Fruit fly (Drosophila melanogaster) whole organism: Measurements from ENCODE around the gene unc-119.

Experiments used
- CG8478 ChIP-seq: fragments of >200 bp; optimal IDR thresholded peaks from 2 replicates; lab custom pipeline; 2018; ENCODE audit warnings: inconsistent platforms
- Dll ChIP-seq: fragments of >200 bp; optimal IDR thresholded peaks from 2 replicates; lab custom pipeline; 2017
- EcR ChIP-seq, 2 experiments: fragments of >200 bp; optimal IDR thresholded peaks; 2 replicates each; lab custom pipeline; 2017; ENCODE audit warnings: missing biosample characterization in 2 of 2, missing genetic modification characterization in 2 of 2, missing genetic modification reagents in 2 of 2
- pan ChIP-seq: fragments of >200 bp; optimal IDR thresholded peaks from 2 replicates; lab custom pipeline; 2017
- psq ChIP-seq: fragments of >200 bp; optimal IDR thresholded peaks from 2 replicates; lab custom pipeline; 2017
- usp ChIP-seq: fragments of >200 bp; optimal IDR thresholded peaks from 2 replicates; lab custom pipeline; 2017; ENCODE audit warnings: missing biosample characterization, missing genetic modification characterization, mixed read lengths

Gene unc-119

dm6 chrX:7332493-7332892 is 41.4 kb upstream of the unc-119 start:
- TF ChIP-seq CG8478 (lab: Kevin White, UChicago) (no peak), pan (lab: Kevin White, UChicago) (no peak), usp (no peak), Dll (lab: Kevin White, UChicago) (no peak), psq (lab: Kevin White, UChicago) (no peak), EcR (GFP tag; optimal IDR thresholded peaks at IDR 0.05; lab: Kevin White, UChicago) (no peak)

- TF ChIP-seq EcR (GFP tag; optimal IDR thresholded peaks at IDR 0.05; lab: Kevin White, UChicago) (no peak), usp (no peak), psq (lab: Kevin White, UChicago) (no peak), CG8478 (lab: Kevin White, UChicago) (no peak), Dll (lab: Kevin White, UChicago) (no peak), pan (lab: Kevin White, UChicago) (no peak)
Observed at dm6 chrX:7332091-7332490, 41.0 kb upstream of the unc-119 start, which contains the start of gene CG42780. Gene CG42780 (minus strand): TSS chrX:7332191.

DNA sequence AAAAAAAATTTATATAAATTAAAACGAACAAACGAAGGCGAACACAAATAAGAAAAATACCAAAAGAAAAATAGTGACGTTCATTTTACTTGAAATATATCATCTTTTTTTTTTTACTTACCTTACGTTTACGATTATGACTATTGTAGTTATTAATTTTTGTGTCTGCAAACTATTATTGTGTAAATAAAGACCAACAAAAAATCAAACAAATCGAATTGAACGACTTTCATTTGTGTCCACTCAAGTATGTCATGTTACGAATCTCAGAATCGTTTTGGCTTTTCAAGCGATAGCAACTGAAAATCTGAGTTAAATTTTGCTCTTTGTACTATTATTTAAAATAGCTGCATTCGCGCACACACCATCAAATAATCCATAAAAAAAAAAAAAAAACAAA is 37.6 kb upstream of the unc-119 start, which contains the start of gene Acsf3:
Acsf3 (plus strand) TSS at position 301 of the 400 bp plus-strand sequence.
- TF ChIP-seq psq (lab: Kevin White, UChicago) (no peak), Dll (lab: Kevin White, UChicago) (no peak), pan (lab: Kevin White, UChicago) (no peak), EcR (GFP tag; optimal IDR thresholded peaks at IDR 0.05; lab: Kevin White, UChicago) (no peak), usp (no peak), CG8478 (lab: Kevin White, UChicago) (no peak)

dm6 chrX:7324816-7325246 is 33.7 kb upstream of the unc-119 start:
- TF ChIP-seq EcR (GFP tag; optimal IDR thresholded peaks at IDR 0.05; lab: Kevin White, UChicago) (no peak), CG8478 (lab: Kevin White, UChicago) (peak; percentile 16), pan (lab: Kevin White, UChicago) (no peak)

DNA sequence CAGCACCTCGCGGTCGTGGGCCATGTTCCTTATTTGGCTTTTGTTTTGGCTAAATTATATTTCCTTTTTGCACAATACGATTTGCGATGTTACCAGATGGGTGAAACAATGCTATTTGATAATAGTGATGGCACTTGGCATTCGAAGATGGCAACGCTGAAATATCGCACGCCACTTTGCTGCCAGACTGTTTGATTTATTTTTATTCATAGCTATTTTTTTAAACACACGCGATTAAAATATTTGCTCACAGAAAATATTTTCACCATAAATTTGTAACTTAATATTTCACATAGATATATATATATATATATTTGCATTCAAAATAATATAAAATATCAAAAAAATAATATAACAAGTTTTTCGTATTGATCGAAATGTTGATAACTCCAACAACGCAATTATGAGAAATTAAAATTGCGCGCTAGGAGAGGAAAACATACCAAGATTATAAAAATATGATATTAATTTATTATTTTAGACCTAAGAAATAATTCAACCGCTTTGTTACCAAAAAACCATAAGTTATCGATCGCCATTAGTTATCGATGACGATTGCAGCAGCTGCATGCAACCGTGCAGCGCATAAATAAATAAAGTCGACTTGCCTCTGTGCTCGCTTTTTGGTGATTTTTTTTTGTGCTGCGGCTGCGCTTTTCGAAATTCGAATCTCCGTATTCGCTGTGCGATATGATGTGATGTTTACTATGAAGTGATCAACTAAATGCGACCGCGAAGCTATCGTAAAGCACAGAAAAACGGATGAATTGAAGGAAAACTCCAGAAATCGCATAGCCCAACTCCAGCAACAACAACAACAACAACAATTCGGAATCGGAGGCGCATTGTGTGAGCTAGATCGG is 32.8 kb upstream of the unc-119 start, which contains the start of the genes Atg5 and Dok:
Atg5 (minus strand) TSS at position 122 of the 863 bp plus-strand sequence.
Dok (plus strand) TSS at position 566 of the 863 bp plus-strand sequence.
- no peak for TF ChIP-seq EcR (GFP tag; optimal IDR thresholded peaks at IDR 0.05; lab: Kevin White, UChicago)
- TF ChIP-seq psq (lab: Kevin White, UChicago) = no peak
- TF ChIP-seq Dll (lab: Kevin White, UChicago) = no peak
- no peak for TF ChIP-seq usp
- no peak for TF ChIP-seq pan (lab: Kevin White, UChicago)
- TF ChIP-seq CG8478 (lab: Kevin White, UChicago) = no peak

- TF ChIP-seq psq (lab: Kevin White, UChicago) (no peak), pan (lab: Kevin White, UChicago) (no peak), usp (no peak), CG8478 (lab: Kevin White, UChicago) (no peak)
Observed at dm6 chrX:7321829-7322228, 30.7 kb upstream of the unc-119 start.

DNA sequence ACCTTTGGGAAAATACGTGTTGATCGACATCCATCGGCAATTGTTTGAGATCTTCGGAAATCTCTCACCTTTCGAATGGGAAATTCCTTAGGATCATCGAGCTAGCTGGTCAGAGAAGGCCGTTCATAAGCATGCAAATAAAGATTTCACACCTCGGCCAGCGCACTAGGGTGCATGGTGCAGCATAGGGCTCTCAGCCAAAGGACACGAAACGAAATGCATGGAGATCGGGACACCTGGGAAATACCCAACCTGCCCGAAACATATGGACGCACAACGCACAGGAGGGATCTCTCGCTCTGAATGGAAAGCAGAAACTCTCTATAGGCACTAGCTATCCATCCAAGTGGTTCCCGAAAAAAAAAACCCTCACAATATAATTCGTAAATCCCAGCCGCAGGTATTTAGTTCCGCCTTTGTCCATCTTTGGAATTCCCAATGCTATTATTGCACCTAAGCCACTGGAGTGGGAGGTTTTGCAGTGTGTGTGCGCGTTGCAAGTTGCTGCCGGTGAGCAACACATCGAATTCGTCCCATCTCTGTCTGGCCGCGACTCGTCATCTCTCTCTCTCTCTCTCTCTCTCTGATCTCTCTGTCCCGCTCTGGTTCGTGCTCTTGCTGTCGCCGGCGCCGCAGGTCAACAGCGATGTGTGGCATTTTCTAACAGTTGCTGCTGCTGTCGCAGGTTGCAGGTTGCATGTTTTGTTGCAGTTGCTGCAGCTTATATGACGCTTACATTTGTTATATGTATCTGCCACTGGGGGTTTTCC is 29.5 kb upstream of the unc-119 start:
- TF ChIP-seq Dll (lab: Kevin White, UChicago) = no peak
- no peak for TF ChIP-seq pan (lab: Kevin White, UChicago)
- TF ChIP-seq EcR (GFP tag; optimal IDR thresholded peaks at IDR 0.05; lab: Kevin White, UChicago) = no peak
- peak; percentile 22 for TF ChIP-seq CG8478 (lab: Kevin White, UChicago)
- TF ChIP-seq usp = no peak
- TF ChIP-seq psq (lab: Kevin White, UChicago) = no peak

- no peak for TF ChIP-seq psq (lab: Kevin White, UChicago)
- TF ChIP-seq pan (lab: Kevin White, UChicago) = no peak
- TF ChIP-seq CG8478 (lab: Kevin White, UChicago) = no peak
- no peak for TF ChIP-seq usp
- no peak for TF ChIP-seq Dll (lab: Kevin White, UChicago)
- no peak for TF ChIP-seq EcR (GFP tag; optimal IDR thresholded peaks at IDR 0.05; lab: Kevin White, UChicago)
Observed at dm6 chrX:7319703-7320088, 28.6 kb upstream of the unc-119 start.

- TF ChIP-seq psq (lab: Kevin White, UChicago) = no peak
- TF ChIP-seq Dll (lab: Kevin White, UChicago) = no peak
- no peak for TF ChIP-seq pan (lab: Kevin White, UChicago)
- TF ChIP-seq EcR (GFP tag; optimal IDR thresholded peaks at IDR 0.05; lab: Kevin White, UChicago) = no peak
- TF ChIP-seq CG8478 (lab: Kevin White, UChicago) = no peak
- no peak for TF ChIP-seq usp
Observed at dm6 chrX:7319053-7319702, 28.1 kb upstream of the unc-119 start.

- TF ChIP-seq CG8478 (lab: Kevin White, UChicago) (no peak), pan (lab: Kevin White, UChicago) (no peak), psq (lab: Kevin White, UChicago) (no peak), usp (no peak), Dll (lab: Kevin White, UChicago) (no peak), EcR (GFP tag; optimal IDR thresholded peaks at IDR 0.05; lab: Kevin White, UChicago) (no peak)
Observed at dm6 chrX:7318464-7318863, 27.4 kb upstream of the unc-119 start.
